Fruit fly (Drosophila melanogaster) whole organism, embryonic: ENCODE data around the gene CG5381.

Source experiments
- CG11560 ChIP-seq: fragments of 200-800 bp; sonication (Bioruptor generic); IDR thresholded peaks from 3 replicates; pipeline ENCODE4 v1.3.6; 2022; ENCODE audit warnings: missing biosample characterization, missing genetic modification characterization
- CG12071 ChIP-seq: fragments of 200-800 bp; sonication (Bioruptor generic); optimal IDR thresholded peaks from 3 replicates; lab custom pipeline; 2018; ENCODE audit warnings: missing biosample characterization, mild to moderate bottlenecking, missing genetic modification characterization
- CG32772 ChIP-seq: fragments of 200-800 bp; sonication (Bioruptor generic); IDR thresholded peaks from 2 replicates; pipeline ENCODE4 v1.3.6; 2022; ENCODE audit warnings: missing biosample characterization, missing genetic modification characterization
- CG7556 ChIP-seq: fragments of 200-800 bp; sonication (Bioruptor generic); optimal IDR thresholded peaks from 2 replicates; lab custom pipeline; 2017; ENCODE audit warnings: missing biosample characterization, mild to moderate bottlenecking, missing genetic modification characterization
- CG9932 ChIP-seq: fragments of 200-800 bp; sonication (Bioruptor generic); IDR thresholded peaks from 2 replicates; pipeline ENCODE4 v1.3.6; 2022; ENCODE audit warnings: missing biosample characterization, missing genetic modification characterization

CG5381 gene

dm6 chr2L:10268688-10269087 is 54.2 kb downstream of the CG5381 start, which contains the start of gene CG4957 (continued):
- TF ChIP-seq CG32772 = no peak
- TF ChIP-seq CG7556 (GFP tag; lab: Kevin White, UChicago) = no peak
- no peak for TF ChIP-seq CG12071 (GFP tag; lab: Kevin White, UChicago)
- TF ChIP-seq CG11560 (tag; lab: Robert Waterston, UW) = no peak
- TF ChIP-seq CG9932 (GFP tag; lab: Robert Waterston, UW) = no peak
